Fruit fly (Drosophila melanogaster): Measurements from ENCODE around the gene CG11590.
A peak's percentile ranks its signal among the peaks of the same experiment; 100 is the strongest.

The CG11590 gene

dm6 chrX:14233843-14234337 is 33.9 kb downstream of the CG11590 start, which contains the start of gene CG42271:
Gene CG42271, minus strand, starts transcription at chrX:14234066.
- no peak for TF ChIP-seq noc (tag; optimal IDR thresholded peaks at IDR 0.05)

- TF ChIP-seq noc (tag; optimal IDR thresholded peaks at IDR 0.05) = no peak
Measured at dm6 chrX:14234468-14234867, 34.5 kb downstream of the CG11590 start.

dm6 chrX:14237873-14238394 is 38.0 kb downstream of the CG11590 start, which contains the start of the genes Fbxl4 and Dus2:
Gene Fbxl4, minus strand, starts transcription at chrX:14237923.
Gene Dus2, plus strand, starts transcription at chrX:14237988.
- peak; percentile 88 for TF ChIP-seq noc (tag; optimal IDR thresholded peaks at IDR 0.05)

DNA sequence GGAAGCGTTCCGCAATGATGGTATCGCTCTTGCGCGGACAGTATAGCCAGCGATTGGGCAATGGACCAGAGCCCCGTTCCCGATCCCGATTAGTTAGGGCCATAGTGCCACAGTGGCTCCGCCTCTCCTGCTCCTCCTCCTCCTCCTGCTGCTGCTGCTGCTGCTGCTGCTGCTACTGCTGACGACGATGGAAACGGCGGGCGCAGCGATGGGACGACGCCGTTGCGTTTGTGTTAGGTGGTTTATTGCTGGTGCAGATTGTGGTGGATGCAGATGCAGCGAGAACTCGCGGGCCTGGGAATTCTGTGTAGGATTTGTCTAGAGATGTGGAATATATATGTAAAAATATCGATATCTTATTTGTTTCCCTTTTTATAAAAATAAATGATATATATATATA is 42.5 kb downstream of the CG11590 start, which contains the start of gene mRNA-cap:
mRNA-cap (minus strand) TSS at position 344 of the 400 bp plus-strand sequence.
- no peak for TF ChIP-seq noc (tag; optimal IDR thresholded peaks at IDR 0.05)

DNA sequence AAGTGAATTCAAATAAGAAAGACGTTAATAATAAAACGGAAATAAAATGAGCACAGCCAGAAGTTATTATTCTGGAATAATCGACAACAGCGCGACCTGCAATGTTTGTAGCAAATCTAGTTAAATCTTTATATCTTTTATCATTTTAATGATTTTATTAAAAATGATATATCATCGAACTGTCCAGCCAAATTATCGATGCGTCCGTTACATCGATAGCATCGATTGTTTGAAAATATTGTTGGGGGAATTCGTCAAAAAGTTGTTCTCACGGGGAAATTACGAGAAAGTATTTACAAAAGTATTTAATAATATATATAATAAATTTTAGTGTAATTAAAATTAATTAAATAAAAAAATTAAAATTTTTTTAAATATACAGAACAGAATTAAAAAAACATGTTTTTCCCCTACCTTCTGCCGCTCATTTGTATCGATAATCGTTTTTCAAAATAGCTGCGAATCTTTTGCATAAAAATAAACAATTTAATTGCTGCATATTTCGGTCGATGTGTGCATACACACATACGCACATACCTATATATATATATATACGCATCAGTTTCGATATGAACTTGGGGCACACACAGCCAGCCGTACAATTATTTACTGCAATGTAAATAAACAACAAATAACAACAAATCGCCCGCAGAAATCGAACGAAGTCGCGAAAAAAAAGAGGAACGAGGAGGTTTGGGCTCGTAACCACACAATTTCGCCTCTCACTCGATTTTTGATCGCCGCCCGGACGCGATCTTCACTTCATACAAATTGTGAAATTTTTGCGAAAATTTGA is 43.2 kb downstream of the CG11590 start, which contains the start of gene CG32599:
CG32599 (plus strand) TSS at position 746 of the 796 bp plus-strand sequence.
- TF ChIP-seq noc (tag; optimal IDR thresholded peaks at IDR 0.05) = no peak

dm6 chrX:14247035-14247786 is 47.2 kb downstream of the CG11590 start, which contains the start of gene mud:
Gene mud, plus strand, starts transcription at chrX:14247732.
- TF ChIP-seq noc (tag; optimal IDR thresholded peaks at IDR 0.05) = no peak
